Fruit fly (Drosophila melanogaster): ENCODE results near the gene kst.

dm6 chr3L:3316441-3316840 is 20.2 kb upstream of the kst start, which contains the start of gene Drsl5:
- TF ChIP-seq CTCF (optimal IDR thresholded peaks at IDR 0.05): no peak
- TF ChIP-seq CG8478 (optimal IDR thresholded peaks at IDR 0.05): no peak

Data from S2 (cell line).